Fruit fly (Drosophila melanogaster): ENCODE measurements around the gene PIG-K.

The PIG-K gene

DNA sequence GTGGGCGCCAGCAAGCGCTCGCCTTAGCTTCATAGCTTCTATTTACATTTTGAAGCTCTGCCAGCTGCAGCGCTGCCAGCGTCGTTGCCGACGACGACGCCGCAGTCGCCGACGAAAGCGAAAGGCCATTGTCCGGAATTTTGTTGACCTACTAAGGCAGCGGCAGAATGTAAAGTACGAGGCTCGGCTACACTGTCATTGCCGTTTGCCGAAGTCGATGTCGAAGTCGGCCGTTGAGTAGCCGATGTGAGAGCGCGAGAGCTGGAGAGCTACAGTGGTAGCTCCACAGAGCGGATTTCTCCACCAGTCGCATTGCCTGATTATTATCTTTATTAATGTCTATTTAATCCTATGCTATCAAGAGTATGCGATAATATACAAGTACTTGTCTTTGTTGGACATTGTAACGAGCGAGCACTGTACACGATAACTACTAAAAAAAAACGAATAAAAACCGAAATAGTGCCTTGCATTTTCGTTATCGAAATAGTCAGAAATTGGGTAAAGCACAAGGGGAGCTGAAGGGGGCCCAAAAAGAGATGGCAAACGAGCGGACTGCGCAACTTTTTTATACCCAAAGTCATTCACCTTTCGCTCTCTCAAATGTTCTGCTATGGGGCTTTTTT lies 45.5 kb downstream of the PIG-K start (continued):
- TF ChIP-seq tup (GFP tag; optimal IDR thresholded peaks at IDR 0.05) (peak; percentile 86), CG2678 (tag; optimal IDR thresholded peaks at IDR 0.05) (peak; percentile 96), aop (GFP tag; IDR thresholded peaks at IDR 0.05) (peak; percentile 93), tna (GFP tag; IDR thresholded peaks at IDR 0.05; ENCODE audit: partially characterized antibody) (no peak), Dp (GFP tag; optimal IDR thresholded peaks at IDR 0.05) (no peak), ci (GFP tag; IDR thresholded peaks at IDR 0.05) (peak; percentile 99), CoRest (tag; optimal IDR thresholded peaks at IDR 0.05) (peak; percentile 94), sens-2 (GFP tag; IDR thresholded peaks at IDR 0.05) (peak; percentile 95), CG12299 (tag; optimal IDR thresholded peaks at IDR 0.05) (peak; percentile 85), CG8478 (optimal IDR thresholded peaks at IDR 0.05) (no peak), Eip74EF (GFP tag; optimal IDR thresholded peaks at IDR 0.05) (peak in 1 of 2 experiments; percentile 87), GATAe (GFP tag; conservative IDR thresholded peaks at IDR 0.05) (peak; percentile 93), CG42726 (GFP tag; IDR thresholded peaks at IDR 0.05; ENCODE audit: partially characterized antibody) (no peak), Dad (GFP tag; optimal IDR thresholded peaks at IDR 0.05) (peak; percentile 87), CG4854 (GFP tag; optimal IDR thresholded peaks at IDR 0.05) (peak; percentile 87), CG7839 (tag; optimal IDR thresholded peaks at IDR 0.05) (peak; percentile 96), CG32532 (GFP tag; IDR thresholded peaks at IDR 0.05) (peak; percentile 92), CG1529 (GFP tag; optimal IDR thresholded peaks at IDR 0.05) (peak; percentile 91), amos (GFP tag; IDR thresholded peaks at IDR 0.05; ENCODE audit: partially characterized antibody) (no peak), CG15269 (tag; optimal IDR thresholded peaks at IDR 0.05) (peak; percentile 97), CG8765 (GFP tag; IDR thresholded peaks at IDR 0.05) (peak; percentile 63), CG7987 (GFP tag; optimal IDR thresholded peaks at IDR 0.05) (peak; percentile 85), gfzf (GFP tag; optimal IDR thresholded peaks at IDR 0.05) (no peak), CG5180 (GFP tag; optimal IDR thresholded peaks at IDR 0.05) (peak; percentile 86), ab (GFP tag; optimal IDR thresholded peaks at IDR 0.05) (peak; percentile 82), Fer2 (tag; optimal IDR thresholded peaks at IDR 0.05) (peak; percentile 90), ewg (GFP tag; optimal IDR thresholded peaks at IDR 0.05) (peak; percentile 92), CG11093 (GFP tag; IDR thresholded peaks at IDR 0.05) (peak; percentile 95), CG7963 (GFP tag; IDR thresholded peaks at IDR 0.05; ENCODE audit: partially characterized antibody) (no peak), cg (GFP tag; optimal IDR thresholded peaks at IDR 0.05) (no peak), PHDP (tag; optimal IDR thresholded peaks at IDR 0.05) (peak; percentile 93), Spps (tag; optimal IDR thresholded peaks at IDR 0.05) (peak; percentile 40), Myb (GFP tag; optimal IDR thresholded peaks at IDR 0.05) (peak; percentile 75), Sox102F (GFP tag; optimal IDR thresholded peaks at IDR 0.05) (peak; percentile 97), CG11504 (tag; optimal IDR thresholded peaks at IDR 0.05) (peak; percentile 95), schlank (tag; optimal IDR thresholded peaks at IDR 0.05) (peak; percentile 87), shn (GFP tag; optimal IDR thresholded peaks at IDR 0.05) (peak; percentile 85), mld (GFP tag; IDR thresholded peaks at IDR 0.05; ENCODE audit: partially characterized antibody) (no peak), ac (GFP tag; optimal IDR thresholded peaks at IDR 0.05) (no peak), vnd (GFP tag; IDR thresholded peaks at IDR 0.05; ENCODE audit: partially characterized antibody) (0 out of 3 replicates have a peak, but pooled peaks have one; percentile 9), Fer1 (GFP tag; optimal IDR thresholded peaks at IDR 0.05) (peak; percentile 93), CG2202 (tag; optimal IDR thresholded peaks at IDR 0.05) (peak; percentile 42), ato (GFP tag; IDR thresholded peaks at IDR 0.05; ENCODE audit: partially characterized antibody) (no peak), Camta (GFP tag; optimal IDR thresholded peaks at IDR 0.05) (peak; percentile 88), Dfd (GFP tag; optimal IDR thresholded peaks at IDR 0.05) (no peak), Max (GFP tag; optimal IDR thresholded peaks at IDR 0.05) (peak; percentile 86), crp (GFP tag; optimal IDR thresholded peaks at IDR 0.05) (peak in 1 of 2 experiments; percentile 69), NC2α (GFP tag; optimal IDR thresholded peaks at IDR 0.05) (peak; percentile 82)
